Worm (Caenorhabditis elegans): ENCODE data around the gene T25D1.2.

DNA sequence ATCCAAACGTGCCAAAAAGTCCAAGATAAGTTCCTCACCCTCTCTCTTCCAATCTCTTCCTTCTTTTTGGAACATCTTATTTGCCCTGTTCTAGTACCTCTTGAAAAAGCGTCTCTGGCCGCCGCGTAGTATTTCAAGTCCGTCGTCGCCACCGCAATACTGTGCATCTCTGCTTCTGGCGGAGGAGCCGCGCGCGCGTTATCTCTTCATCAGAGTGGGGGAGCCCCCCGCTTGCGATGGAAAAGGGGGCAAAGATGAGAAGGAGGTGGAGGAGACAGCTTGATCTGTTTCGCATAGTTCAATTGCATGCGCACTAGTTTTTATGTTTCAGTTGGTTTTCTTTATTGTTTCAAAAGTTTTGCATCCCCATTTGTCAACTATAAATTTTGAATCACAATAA, 12.4 kb downstream of the T25D1.2 start:
- TF ChIP-seq unc-62 (GFP tag; optimal IDR thresholded peaks at IDR 0.05) (no peak), dox-1 (GFP tag; IDR thresholded peaks at IDR 0.05) (no peak), F23B12.7 (tag; optimal IDR thresholded peaks at IDR 0.05; ENCODE audit: insufficient read depth) (no peak), madf-8 (GFP tag; conservative IDR thresholded peaks at IDR 0.05) (no peak), lin-26 (GFP tag; IDR thresholded peaks at IDR 0.05) (0 out of 2 replicates have a peak, but pooled peaks have one; percentile 15)

Data from whole organism, young adult.